Worm (Caenorhabditis elegans) whole organism, L3 larva: ENCODE data around the gene gyg-1.

Experiments
- aly-2 ChIP-seq: fragments of 150-350 bp; optimal IDR thresholded peaks from 2 replicates; lab custom pipeline; 2014; ENCODE audit warnings: missing biosample characterization, missing genetic modification characterization
- nhr-67 ChIP-seq: fragments of 150-350 bp; optimal IDR thresholded peaks from 2 replicates; lab custom pipeline; 2014; ENCODE audit warnings: missing biosample characterization, missing genetic modification characterization
- nhr-77 ChIP-seq: fragments of 150-350 bp; optimal IDR thresholded peaks from 2 replicates; lab custom pipeline; 2014; ENCODE audit warnings: missing biosample characterization, missing genetic modification characterization
- snpc-4 ChIP-seq: fragments of 150-350 bp; optimal IDR thresholded peaks from 2 replicates; lab custom pipeline; 2014; ENCODE audit warnings: missing biosample characterization, missing genetic modification characterization

DNA sequence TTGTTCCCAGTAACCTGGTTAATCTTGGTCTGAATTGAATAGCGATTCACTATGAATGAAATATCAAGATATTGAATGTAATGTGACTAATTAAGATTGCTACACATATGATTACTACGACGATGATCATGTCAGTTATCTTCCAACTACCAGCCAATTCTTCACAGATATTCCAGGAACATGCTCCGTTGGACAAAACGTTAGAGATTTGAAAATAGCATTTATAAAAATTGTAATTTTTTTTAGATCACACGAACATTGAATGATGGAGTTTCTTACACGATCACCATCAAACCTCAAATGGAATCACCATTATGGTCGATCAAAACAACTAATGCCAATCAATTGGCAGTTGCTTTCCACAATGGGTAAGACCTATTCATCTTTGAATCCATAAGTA is 34.4 kb upstream of the gyg-1 start:
- no peak for TF ChIP-seq aly-2
- TF ChIP-seq snpc-4 (tag; lab: Kevin White, UChicago): no peak
- TF ChIP-seq nhr-67 (tag; lab: Kevin White, UChicago): no peak
- TF ChIP-seq nhr-77: no peak
